Fruit fly (Drosophila melanogaster) whole organism, embryonic: ENCODE results near the gene CG15725.

Experiments used
- CG10321 ChIP-seq: fragments of 200-800 bp; sonication (Bioruptor generic); IDR thresholded peaks from 2 replicates; pipeline ENCODE4 v1.3.6; 2022; ENCODE audit warnings: missing biosample characterization, missing genetic modification characterization
- CG11085 ChIP-seq: fragments of 200-800 bp; sonication (Bioruptor generic); IDR thresholded peaks from 2 replicates; pipeline ENCODE4 v1.3.6; 2022; ENCODE audit warnings: missing biosample characterization, missing genetic modification characterization
- CG12071 ChIP-seq: fragments of 200-800 bp; sonication (Bioruptor generic); optimal IDR thresholded peaks from 3 replicates; lab custom pipeline; 2018; ENCODE audit warnings: missing biosample characterization, mild to moderate bottlenecking, missing genetic modification characterization
- CG12236 ChIP-seq: fragments of 200-800 bp; sonication (Bioruptor generic); optimal IDR thresholded peaks from 2 replicates; lab custom pipeline; 2016; ENCODE audit warnings: missing biosample characterization, missing genetic modification characterization
- CG12942 ChIP-seq: fragments of 200-800 bp; sonication (Bioruptor generic); optimal IDR thresholded peaks from 3 replicates; lab custom pipeline; 2016; ENCODE audit warnings: missing biosample characterization, missing genetic modification characterization
- CG14667 ChIP-seq: fragments of 200-800 bp; sonication (Bioruptor generic); IDR thresholded peaks from 2 replicates; pipeline ENCODE4 v1.3.6; 2022; ENCODE audit warnings: missing biosample characterization, missing genetic modification characterization
- CG15073 ChIP-seq: fragments of 200-800 bp; sonication (Bioruptor generic); optimal IDR thresholded peaks from 2 replicates; lab custom pipeline; 2016; ENCODE audit warnings: missing biosample characterization, missing genetic modification characterization
- CG1602 ChIP-seq: fragments of 200-800 bp; sonication (Bioruptor generic); optimal IDR thresholded peaks from 3 replicates; lab custom pipeline; 2016; ENCODE audit warnings: missing biosample characterization, missing genetic modification characterization
- CG17802 ChIP-seq: fragments of 200-800 bp; sonication (Bioruptor generic); optimal IDR thresholded peaks from 2 replicates; lab custom pipeline; 2018; ENCODE audit warnings: missing biosample characterization, mild to moderate bottlenecking, missing genetic modification characterization, moderate library complexity
- CG1792 ChIP-seq: fragments of 200-800 bp; sonication (Bioruptor generic); optimal IDR thresholded peaks from 2 replicates; lab custom pipeline; 2016; ENCODE audit warnings: missing biosample characterization, missing genetic modification characterization
- CG18619 ChIP-seq: fragments of 200-800 bp; sonication (Bioruptor generic); optimal IDR thresholded peaks from 3 replicates; lab custom pipeline; 2017; ENCODE audit warnings: missing biosample characterization, mild to moderate bottlenecking, missing genetic modification characterization
- CG5180 ChIP-seq: fragments of 200-800 bp; sonication (Bioruptor generic); optimal IDR thresholded peaks from 3 replicates; lab custom pipeline; 2017; ENCODE audit warnings: missing biosample characterization, missing genetic modification characterization, mild to moderate bottlenecking, moderate library complexity, missing genetic modification reagents
- CG5953 ChIP-seq: fragments of 200-800 bp; sonication (Bioruptor generic); IDR thresholded peaks from 2 replicates; pipeline ENCODE4 v1.3.6; 2022; ENCODE audit warnings: missing biosample characterization, missing genetic modification characterization
- CG6175 ChIP-seq: fragments of 200-800 bp; sonication (Bioruptor generic); IDR thresholded peaks from 3 replicates; pipeline ENCODE4 v1.3.6; 2022; ENCODE audit warnings: missing biosample characterization, missing genetic modification characterization
- CG6272 ChIP-seq: fragments of 200-800 bp; sonication (Bioruptor generic); IDR thresholded peaks from 2 replicates; pipeline ENCODE4 v1.3.6; 2022; ENCODE audit warnings: missing biosample characterization, missing genetic modification characterization
- CG7745 ChIP-seq: fragments of 200-800 bp; sonication (Bioruptor generic); optimal IDR thresholded peaks from 2 replicates; lab custom pipeline; 2018; ENCODE audit warnings: missing biosample characterization, mild to moderate bottlenecking, missing genetic modification characterization, moderate library complexity
- CG7928 ChIP-seq: fragments of 200-800 bp; sonication (Bioruptor generic); optimal IDR thresholded peaks from 2 replicates; lab custom pipeline; 2017; ENCODE audit warnings: missing biosample characterization, mild to moderate bottlenecking, missing genetic modification characterization
- CG8359 ChIP-seq: fragments of 200-800 bp; sonication (Bioruptor generic); optimal IDR thresholded peaks from 2 replicates; lab custom pipeline; 2017; ENCODE audit warnings: missing biosample characterization, mild to moderate bottlenecking, missing genetic modification characterization, borderline replicate concordance
- CG9437 ChIP-seq: fragments of 200-800 bp; sonication (Bioruptor generic); optimal IDR thresholded peaks from 2 replicates; lab custom pipeline; 2018; ENCODE audit warnings: missing biosample characterization, mild to moderate bottlenecking, missing genetic modification characterization
- CG9876 ChIP-seq: fragments of 200-800 bp; sonication (Bioruptor generic); optimal IDR thresholded peaks from 2 replicates; lab custom pipeline; 2016; ENCODE audit warnings: missing biosample characterization, missing genetic modification characterization
- Camta ChIP-seq: fragments of 200-800 bp; sonication (Bioruptor generic); optimal IDR thresholded peaks from 2 replicates; lab custom pipeline; 2016; ENCODE audit warnings: missing biosample characterization, missing genetic modification characterization
- Dbx ChIP-seq: fragments of 200-800 bp; sonication (Bioruptor generic); IDR thresholded peaks from 3 replicates; pipeline ENCODE4 v1.3.6; 2022; ENCODE audit warnings: missing biosample characterization, missing genetic modification characterization
- Fer2 ChIP-seq: fragments of 200-800 bp; sonication (Bioruptor generic); optimal IDR thresholded peaks from 2 replicates; lab custom pipeline; 2018; ENCODE audit warnings: missing biosample characterization, mild to moderate bottlenecking, missing genetic modification characterization, moderate library complexity
- HLHmδ ChIP-seq: fragments of 200-800 bp; sonication (Bioruptor generic); optimal IDR thresholded peaks from 2 replicates; lab custom pipeline; 2018; ENCODE audit warnings: missing biosample characterization, mild to moderate bottlenecking, missing genetic modification characterization, moderate library complexity
- HmgZ ChIP-seq: fragments of 200-800 bp; sonication (Bioruptor generic); optimal IDR thresholded peaks from 2 replicates; lab custom pipeline; 2018; ENCODE audit warnings: missing biosample characterization, mild to moderate bottlenecking, missing genetic modification characterization
- Hmx ChIP-seq: fragments of 200-800 bp; sonication (Bioruptor generic); optimal IDR thresholded peaks from 2 replicates; lab custom pipeline; 2016; ENCODE audit warnings: missing biosample characterization, missing genetic modification characterization
- Hsf ChIP-seq: fragments of 200-800 bp; sonication (Bioruptor generic); optimal IDR thresholded peaks from 3 replicates; lab custom pipeline; 2016; ENCODE audit warnings: missing biosample characterization, missing genetic modification characterization
- Meics ChIP-seq: fragments of 200-800 bp; sonication (Bioruptor generic); optimal IDR thresholded peaks from 2 replicates; lab custom pipeline; 2017; ENCODE audit warnings: missing biosample characterization, mild to moderate bottlenecking, missing genetic modification characterization
- Myb ChIP-seq: fragments of 200-800 bp; sonication (Bioruptor generic); optimal IDR thresholded peaks from 2 replicates; lab custom pipeline; 2016; ENCODE audit warnings: missing biosample characterization, missing genetic modification characterization
- Rfx ChIP-seq: fragments of 200-800 bp; sonication (Bioruptor generic); IDR thresholded peaks from 2 replicates; pipeline ENCODE4 v1.3.6; 2022; ENCODE audit warnings: missing biosample characterization, missing genetic modification characterization
- Side ChIP-seq: fragments of 200-800 bp; sonication (Bioruptor generic); optimal IDR thresholded peaks from 2 replicates; lab custom pipeline; 2016; ENCODE audit warnings: missing biosample characterization, missing genetic modification characterization
- Sox102F ChIP-seq: fragments of 200-800 bp; sonication (Bioruptor generic); optimal IDR thresholded peaks from 2 replicates; lab custom pipeline; 2018; ENCODE audit warnings: missing biosample characterization, mild to moderate bottlenecking, missing genetic modification characterization, moderate library complexity
- Ssrp ChIP-seq: fragments of 200-800 bp; sonication (Bioruptor generic); optimal IDR thresholded peaks from 2 replicates; lab custom pipeline; 2018; ENCODE audit warnings: missing biosample characterization, mild to moderate bottlenecking, missing genetic modification characterization, moderate library complexity
- TFAM ChIP-seq: fragments of 200-800 bp; sonication (Bioruptor generic); optimal IDR thresholded peaks from 2 replicates; lab custom pipeline; 2017; ENCODE audit warnings: missing biosample characterization, missing genetic modification characterization, inconsistent platforms
- Xbp1 ChIP-seq: fragments of 200-800 bp; sonication (Bioruptor generic); optimal IDR thresholded peaks from 3 replicates; lab custom pipeline; 2016; ENCODE audit warnings: missing biosample characterization, mild to moderate bottlenecking, missing genetic modification characterization
- amos ChIP-seq: fragments of 200-800 bp; sonication (Bioruptor generic); IDR thresholded peaks from 2 replicates; pipeline ENCODE4 v1.3.6; 2022; ENCODE audit warnings: missing biosample characterization, missing genetic modification characterization; ENCODE audit not compliant: partially characterized antibody
- chm ChIP-seq: fragments of 200-800 bp; sonication (Bioruptor generic); IDR thresholded peaks from 2 replicates; pipeline ENCODE4 v1.3.6; 2022; ENCODE audit warnings: missing biosample characterization, missing genetic modification characterization
- en ChIP-seq: fragments of 200-800 bp; sonication (Bioruptor generic); optimal IDR thresholded peaks from 2 replicates; lab custom pipeline; 2016; ENCODE audit warnings: missing biosample characterization, missing genetic modification characterization
- fd3F ChIP-seq: fragments of 200-800 bp; sonication (Bioruptor generic); optimal IDR thresholded peaks from 2 replicates; lab custom pipeline; 2018; ENCODE audit warnings: missing biosample characterization, mild to moderate bottlenecking, missing genetic modification characterization, moderate library complexity
- fru ChIP-seq: fragments of >200 bp; optimal IDR thresholded peaks from 2 replicates; lab custom pipeline; 2017
- jing ChIP-seq: fragments of 200-800 bp; sonication (Bioruptor generic); optimal IDR thresholded peaks from 2 replicates; lab custom pipeline; 2018; ENCODE audit warnings: missing biosample characterization, mild to moderate bottlenecking, missing genetic modification characterization
- jumu ChIP-seq: fragments of 200-800 bp; sonication (Bioruptor generic); optimal IDR thresholded peaks from 3 replicates; lab custom pipeline; 2016; ENCODE audit warnings: missing biosample characterization, missing genetic modification characterization
- klu ChIP-seq: fragments of 200-800 bp; sonication (Bioruptor generic); IDR thresholded peaks from 2 replicates; pipeline ENCODE4 v1.3.6; 2022; ENCODE audit warnings: missing biosample characterization, missing genetic modification characterization
- lab ChIP-seq: fragments of 200-800 bp; sonication (Bioruptor generic); optimal IDR thresholded peaks from 3 replicates; lab custom pipeline; 2017; ENCODE audit warnings: missing biosample characterization, missing genetic modification characterization, mild to moderate bottlenecking, moderate library complexity, missing genetic modification reagents
- nau ChIP-seq: fragments of 200-800 bp; sonication (Bioruptor generic); optimal IDR thresholded peaks from 3 replicates; lab custom pipeline; 2017; ENCODE audit warnings: missing biosample characterization, mild to moderate bottlenecking, missing genetic modification characterization, missing genetic modification reagents
- otp ChIP-seq: fragments of 200-800 bp; sonication (Bioruptor generic); IDR thresholded peaks from 3 replicates; pipeline ENCODE4, ENCODE4 v1.3.6; 2022; ENCODE audit warnings: missing biosample characterization, missing genetic modification characterization
- pb ChIP-seq: fragments of 200-800 bp; sonication (Bioruptor generic); optimal IDR thresholded peaks from 3 replicates; lab custom pipeline; 2016; ENCODE audit warnings: missing biosample characterization, missing genetic modification characterization
- scrt ChIP-seq: fragments of 200-800 bp; sonication (Bioruptor generic); optimal IDR thresholded peaks from 2 replicates; lab custom pipeline; 2018; ENCODE audit warnings: missing biosample characterization, mild to moderate bottlenecking, missing genetic modification characterization, moderate library complexity
- seq ChIP-seq: fragments of 200-800 bp; sonication (Bioruptor generic); IDR thresholded peaks from 2 replicates; pipeline ENCODE4 v1.3.6; 2022; ENCODE audit warnings: missing biosample characterization, missing genetic modification characterization
- unpg ChIP-seq: fragments of 200-800 bp; sonication (Bioruptor generic); optimal IDR thresholded peaks from 3 replicates; lab custom pipeline; 2018; ENCODE audit warnings: missing biosample characterization, mild to moderate bottlenecking, missing genetic modification characterization, moderate library complexity

Gene CG15725

DNA sequence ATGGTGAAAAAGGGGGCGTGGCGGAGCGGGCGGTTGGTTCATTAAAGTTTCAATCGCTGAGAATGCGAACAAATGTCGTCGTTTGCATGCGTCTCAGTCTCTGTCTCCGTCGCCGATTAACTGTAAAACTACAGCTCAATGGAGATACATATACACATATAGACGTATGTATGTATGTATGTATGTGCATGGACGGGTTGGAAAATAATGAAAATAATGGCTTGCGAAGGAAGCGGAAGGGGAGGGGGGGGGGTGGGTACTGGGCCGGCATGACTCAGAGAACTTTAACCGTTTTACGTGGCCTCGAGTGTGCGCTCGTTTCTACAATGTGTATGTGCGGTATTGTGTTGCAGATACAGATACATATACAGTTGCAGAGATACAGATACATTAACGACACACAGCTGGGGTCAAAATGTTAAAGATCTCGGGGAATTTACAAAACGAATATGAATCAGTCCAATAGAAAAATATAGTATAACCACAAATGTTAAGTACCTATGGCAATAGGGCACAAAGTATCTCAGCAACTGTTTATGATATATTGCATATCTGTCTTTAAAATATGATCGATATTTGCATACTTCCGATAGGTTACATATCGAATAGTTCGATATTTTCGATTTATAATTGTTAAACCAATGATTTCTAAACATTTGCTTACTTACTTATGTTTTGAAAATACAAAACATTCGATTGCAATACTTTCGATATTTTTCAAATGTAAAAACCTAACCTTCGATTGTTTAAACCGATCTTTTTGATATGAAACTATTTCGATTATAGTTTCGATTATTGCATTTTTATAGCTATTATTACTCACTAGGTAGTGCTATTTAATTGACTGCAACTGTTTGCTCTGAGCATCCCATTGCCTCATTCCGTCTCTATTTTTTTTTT is 18.9 kb downstream of the CG15725 start:
- peak; percentile 18 for TF ChIP-seq CG18619 (GFP tag; lab: Kevin White, UChicago)
- no peak for TF ChIP-seq Xbp1 (GFP tag; lab: Kevin White, UChicago)
- TF ChIP-seq Sox102F (GFP tag; lab: Kevin White, UChicago): peak; percentile 32
- TF ChIP-seq CG1602 (GFP tag; lab: Kevin White, UChicago): peak; percentile 6
- peak; percentile 21 for TF ChIP-seq Ssrp (tag; lab: Kevin White, UChicago)
- peak; percentile 52 for TF ChIP-seq CG9437
- no peak for TF ChIP-seq chm
- TF ChIP-seq CG8359: no peak
- no peak for TF ChIP-seq CG9876 (GFP tag; lab: Kevin White, UChicago)
- no peak for TF ChIP-seq CG12071 (GFP tag; lab: Kevin White, UChicago)
- no peak for TF ChIP-seq CG12236 (GFP tag; lab: Kevin White, UChicago)
- no peak for TF ChIP-seq CG15073 (GFP tag; lab: Kevin White, UChicago)
- peak; percentile 3 for TF ChIP-seq unpg (GFP tag; lab: Kevin White, UChicago)
- no peak for TF ChIP-seq fd3F (GFP tag; lab: Kevin White, UChicago)
- no peak for TF ChIP-seq Rfx (GFP tag; lab: Robert Waterston, UW)
- peak; percentile 2 for TF ChIP-seq Meics (GFP tag; lab: Kevin White, UChicago)
- TF ChIP-seq amos (GFP tag; lab: Robert Waterston, UW): no peak
- TF ChIP-seq lab (GFP tag; lab: Kevin White, UChicago): no peak
- no peak for TF ChIP-seq CG7745 (tag; lab: Kevin White, UChicago)
- no peak for TF ChIP-seq HmgZ (tag; lab: Kevin White, UChicago)
- no peak for TF ChIP-seq CG17802 (tag; lab: Kevin White, UChicago)
- TF ChIP-seq Side: no peak
- TF ChIP-seq TFAM (GFP tag; lab: Kevin White, UChicago): no peak
- no peak for TF ChIP-seq klu (GFP tag; lab: Robert Waterston, UW)
- no peak for TF ChIP-seq scrt (GFP tag; lab: Kevin White, UChicago)
- TF ChIP-seq CG6272 (GFP tag; lab: Robert Waterston, UW): no peak
- TF ChIP-seq pb: no peak
- no peak for TF ChIP-seq jumu (GFP tag; lab: Kevin White, UChicago)
- no peak for TF ChIP-seq nau
- TF ChIP-seq CG5953: no peak
- no peak for TF ChIP-seq CG10321
- no peak for TF ChIP-seq Hmx
- TF ChIP-seq Myb: peak; percentile 13
- no peak for TF ChIP-seq CG14667 (GFP tag; lab: Robert Waterston, UW)
- TF ChIP-seq CG6175: no peak
- TF ChIP-seq fru (lab: Kevin White, UChicago): no peak
- TF ChIP-seq CG1792 (GFP tag; lab: Kevin White, UChicago): no peak
- no peak for TF ChIP-seq CG12942 (GFP tag; lab: Kevin White, UChicago)
- no peak for TF ChIP-seq Fer2 (tag; lab: Kevin White, UChicago)
- no peak for TF ChIP-seq HLHmδ (GFP tag; lab: Kevin White, UChicago)
- TF ChIP-seq CG7928 (GFP tag; lab: Kevin White, UChicago): no peak
- TF ChIP-seq en (GFP tag; lab: Kevin White, UChicago): no peak
- TF ChIP-seq jing (GFP tag; lab: Kevin White, UChicago): no peak
- no peak for TF ChIP-seq CG11085 (GFP tag; lab: Robert Waterston, UW)
- TF ChIP-seq otp (GFP tag; lab: Robert Waterston, UW): no peak
- no peak for TF ChIP-seq seq (GFP tag; lab: Robert Waterston, UW)
- TF ChIP-seq Dbx: 0 out of 3 replicates have a peak, but pooled peaks have one; percentile 29
- TF ChIP-seq Hsf (GFP tag; lab: Kevin White, UChicago): peak; percentile 26
- TF ChIP-seq Camta (GFP tag; lab: Kevin White, UChicago): no peak
- TF ChIP-seq CG5180: no peak
